Worm (Caenorhabditis elegans) whole organism, mixed stage, embryonic: Measurements from ENCODE around the gene F48G7.4.

Experiments
- nhr-237 ChIP-seq: fragments of 150-350 bp; optimal IDR thresholded peaks from 2 replicates; lab custom pipeline; 2014; ENCODE audit warnings: missing biosample characterization, missing genetic modification characterization
- nhr-76 ChIP-seq: sonication (generic microtip); optimal IDR thresholded peaks from 2 replicates; lab custom pipeline; 2017; ENCODE audit warnings: missing biosample characterization, missing genetic modification characterization
- snpc-4 ChIP-seq: fragments of 150-350 bp; optimal IDR thresholded peaks from 2 replicates; lab custom pipeline; 2014; ENCODE audit warnings: missing biosample characterization, missing genetic modification characterization
- sptf-1 ChIP-seq: sonication (generic microtip); optimal IDR thresholded peaks from 2 replicates; lab custom pipeline; 2017; ENCODE audit warnings: mild to moderate bottlenecking, missing genetic modification characterization, moderate library complexity, missing compliant biosample characterization
- unc-62 ChIP-seq: fragments of 150-350 bp; optimal IDR thresholded peaks from 2 replicates; lab custom pipeline; 2014; ENCODE audit warnings: missing biosample characterization, missing genetic modification reagents, missing genetic modification characterization

ce11 chrV:627585-627984 lies 8.3 kb downstream of the F48G7.4 start, which contains the start of gene F48G7.8:
- TF ChIP-seq nhr-76 (tag; lab: Kevin White, UChicago) = no peak
- no peak for TF ChIP-seq snpc-4 (tag; lab: Kevin White, UChicago)
- no peak for TF ChIP-seq nhr-237 (tag; lab: Kevin White, UChicago)
- no peak for TF ChIP-seq unc-62
- TF ChIP-seq sptf-1 (tag; lab: Kevin White, UChicago) = no peak
